Worm (Caenorhabditis elegans) whole organism, mixed stage, embryonic: Measurements from ENCODE around the gene ppm-1.D.

Experiments used
- M03D4.4 ChIP-seq: sonication (generic microtip); optimal IDR thresholded peaks from 2 replicates; lab custom pipeline; 2017; ENCODE audit warnings: mild to moderate bottlenecking, missing genetic modification characterization, missing compliant biosample characterization
- bed-3 ChIP-seq: fragments of 200-800 bp; sonication (Bioruptor generic); optimal IDR thresholded peaks from 3 replicates; lab custom pipeline; 2018; ENCODE audit warnings: mild to moderate bottlenecking, missing genetic modification characterization, moderate library complexity, missing compliant biosample characterization
- blmp-1 ChIP-seq: fragments of 150-350 bp; optimal IDR thresholded peaks from 2 replicates; lab custom pipeline; 2014; ENCODE audit warnings: missing biosample characterization, missing genetic modification characterization
- ceh-39 ChIP-seq: fragments of 150-350 bp; optimal IDR thresholded peaks from 2 replicates; lab custom pipeline; 2014; ENCODE audit warnings: missing biosample characterization, missing genetic modification characterization
- ceh-43 ChIP-seq: fragments of 200-800 bp; sonication (Bioruptor generic); optimal IDR thresholded peaks from 2 replicates; lab custom pipeline; 2018; ENCODE audit warnings: mild to moderate bottlenecking, missing genetic modification characterization, moderate library complexity, missing compliant biosample characterization
- ceh-83 ChIP-seq: fragments of 200-800 bp; sonication (Bioruptor generic); optimal IDR thresholded peaks from 2 replicates; lab custom pipeline; 2018; ENCODE audit warnings: mild to moderate bottlenecking, missing genetic modification characterization, missing compliant biosample characterization
- ces-1 ChIP-seq: fragments of 150-350 bp; optimal IDR thresholded peaks from 2 replicates; lab custom pipeline; 2014; ENCODE audit warnings: missing biosample characterization, missing genetic modification reagents, missing genetic modification characterization
- cnd-1 ChIP-seq: fragments of 200-800 bp; sonication (Bioruptor generic); optimal IDR thresholded peaks from 2 replicates; lab custom pipeline; 2018; ENCODE audit warnings: mild to moderate bottlenecking, missing genetic modification characterization, missing compliant biosample characterization
- drap-1 ChIP-seq: fragments of 200-800 bp; sonication (Bioruptor generic); optimal IDR thresholded peaks from 3 replicates; lab custom pipeline; 2018; ENCODE audit warnings: mild to moderate bottlenecking, missing genetic modification characterization, missing compliant biosample characterization
- elt-1 ChIP-seq: sonication (generic microtip); optimal IDR thresholded peaks from 2 replicates; lab custom pipeline; 2017; ENCODE audit warnings: missing genetic modification characterization, mild to moderate bottlenecking, missing compliant biosample characterization, antibody characterized with exemption, moderate library complexity, borderline replicate concordance; ENCODE audit not compliant: insufficient read depth
- elt-3 ChIP-seq: fragments of 150-350 bp; optimal IDR thresholded peaks from 2 replicates; lab custom pipeline; 2014; ENCODE audit warnings: missing biosample characterization, missing genetic modification characterization
- flh-1 ChIP-seq: fragments of 200-800 bp; sonication (Bioruptor generic); optimal IDR thresholded peaks from 2 replicates; lab custom pipeline; 2018; ENCODE audit warnings: mild to moderate bottlenecking, missing genetic modification characterization, moderate library complexity, missing compliant biosample characterization
- ham-2 ChIP-seq: fragments of 200-800 bp; sonication (Bioruptor generic); optimal IDR thresholded peaks from 2 replicates; lab custom pipeline; 2018; ENCODE audit warnings: mild to moderate bottlenecking, missing genetic modification characterization, missing compliant biosample characterization
- hlh-1 ChIP-seq: fragments of 150-350 bp; optimal IDR thresholded peaks from 2 replicates; lab custom pipeline; 2014; ENCODE audit warnings: missing biosample characterization, missing genetic modification reagents, missing genetic modification characterization
- lin-13 ChIP-seq: fragments of 150-350 bp; optimal IDR thresholded peaks from 2 replicates; lab custom pipeline; 2014; ENCODE audit warnings: missing biosample characterization, missing genetic modification characterization
- lin-32 ChIP-seq: fragments of 200-800 bp; sonication (Bioruptor generic); optimal IDR thresholded peaks from 2 replicates; lab custom pipeline; 2018; ENCODE audit warnings: mild to moderate bottlenecking, missing genetic modification characterization, missing compliant biosample characterization
- lsy-2 ChIP-seq: fragments of 150-350 bp; optimal IDR thresholded peaks from 2 replicates; lab custom pipeline; 2014; ENCODE audit warnings: missing biosample characterization, missing genetic modification characterization
- mab-5 ChIP-seq: fragments of 150-350 bp; optimal IDR thresholded peaks from 2 replicates; lab custom pipeline; 2014; ENCODE audit warnings: missing biosample characterization, missing genetic modification characterization
- mep-1 ChIP-seq: fragments of 150-350 bp; optimal IDR thresholded peaks from 2 replicates; lab custom pipeline; 2017; ENCODE audit warnings: missing biosample characterization, missing genetic modification reagents, missing genetic modification characterization, inconsistent platforms
- mls-2 ChIP-seq: sonication (generic microtip); optimal IDR thresholded peaks from 2 replicates; lab custom pipeline; 2016; ENCODE audit warnings: mild to moderate bottlenecking, missing genetic modification characterization, moderate library complexity, missing compliant biosample characterization
- nhr-12 ChIP-seq: fragments of 150-350 bp; optimal IDR thresholded peaks from 2 replicates; lab custom pipeline; 2014; ENCODE audit warnings: missing biosample characterization, missing genetic modification characterization
- nhr-2 ChIP-seq: fragments of 150-350 bp; optimal IDR thresholded peaks from 2 replicates; lab custom pipeline; 2014; ENCODE audit warnings: missing biosample characterization, missing genetic modification characterization
- nhr-237 ChIP-seq: fragments of 150-350 bp; optimal IDR thresholded peaks from 2 replicates; lab custom pipeline; 2014; ENCODE audit warnings: missing biosample characterization, missing genetic modification characterization
- nhr-28 ChIP-seq: fragments of 150-350 bp; optimal IDR thresholded peaks from 2 replicates; lab custom pipeline; 2014; ENCODE audit warnings: missing biosample characterization, missing genetic modification characterization
- nhr-76 ChIP-seq: sonication (generic microtip); optimal IDR thresholded peaks from 2 replicates; lab custom pipeline; 2017; ENCODE audit warnings: missing biosample characterization, missing genetic modification characterization
- pha-4 ChIP-seq: fragments of 150-350 bp; optimal IDR thresholded peaks from 2 replicates; lab custom pipeline; 2018; ENCODE audit warnings: missing biosample characterization, missing genetic modification reagents, missing genetic modification characterization
- sem-2 ChIP-seq: fragments of 200-800 bp; sonication (Bioruptor generic); optimal IDR thresholded peaks from 2 replicates; lab custom pipeline; 2018; ENCODE audit warnings: mild to moderate bottlenecking, missing genetic modification characterization, missing compliant biosample characterization
- sptf-1 ChIP-seq: sonication (generic microtip); optimal IDR thresholded peaks from 2 replicates; lab custom pipeline; 2017; ENCODE audit warnings: mild to moderate bottlenecking, missing genetic modification characterization, moderate library complexity, missing compliant biosample characterization
- tbx-8 ChIP-seq: fragments of 200-800 bp; sonication (Bioruptor generic); optimal IDR thresholded peaks from 2 replicates; lab custom pipeline; 2018; ENCODE audit warnings: mild to moderate bottlenecking, missing genetic modification characterization, moderate library complexity, missing compliant biosample characterization
- unc-120 ChIP-seq: sonication (generic microtip); optimal IDR thresholded peaks from 2 replicates; lab custom pipeline; 2017; ENCODE audit warnings: missing genetic modification characterization, missing compliant biosample characterization; ENCODE audit not compliant: poor library complexity, severe bottlenecking
- unc-39 ChIP-seq: fragments of 150-350 bp; optimal IDR thresholded peaks from 2 replicates; lab custom pipeline; 2014; ENCODE audit warnings: missing biosample characterization, missing genetic modification characterization
- unc-62 ChIP-seq: fragments of 150-350 bp; optimal IDR thresholded peaks from 2 replicates; lab custom pipeline; 2014; ENCODE audit warnings: missing biosample characterization, missing genetic modification reagents, missing genetic modification characterization
- zip-8 ChIP-seq: fragments of 150-350 bp; optimal IDR thresholded peaks from 2 replicates; lab custom pipeline; 2014; ENCODE audit warnings: missing biosample characterization, missing genetic modification characterization

Gene ppm-1.D

ce11 chrIII:2310996-2311395 lies 20.4 kb upstream of the ppm-1.D start:
- TF ChIP-seq mep-1 (tag; lab: Kevin White, UChicago) (no peak), hlh-1 (tag; lab: Kevin White, UChicago) (no peak), mab-5 (tag; lab: Kevin White, UChicago) (no peak), sptf-1 (tag; lab: Kevin White, UChicago) (no peak), nhr-28 (tag; lab: Kevin White, UChicago) (no peak), nhr-76 (no peak), M03D4.4 (tag; lab: Kevin White, UChicago) (no peak), lin-13 (tag; lab: Kevin White, UChicago) (no peak), ceh-83 (no peak), drap-1 (GFP tag; lab: Kevin White, UChicago) (no peak), lin-32 (GFP tag; lab: Kevin White, UChicago) (no peak), ceh-43 (GFP tag; lab: Kevin White, UChicago) (no peak), mls-2 (no peak), ham-2 (GFP tag; lab: Kevin White, UChicago) (no peak), cnd-1 (no peak), elt-3 (tag; lab: Kevin White, UChicago) (no peak), unc-39 (no peak), ces-1 (GFP tag; lab: Kevin White, UChicago) (no peak)

DNA sequence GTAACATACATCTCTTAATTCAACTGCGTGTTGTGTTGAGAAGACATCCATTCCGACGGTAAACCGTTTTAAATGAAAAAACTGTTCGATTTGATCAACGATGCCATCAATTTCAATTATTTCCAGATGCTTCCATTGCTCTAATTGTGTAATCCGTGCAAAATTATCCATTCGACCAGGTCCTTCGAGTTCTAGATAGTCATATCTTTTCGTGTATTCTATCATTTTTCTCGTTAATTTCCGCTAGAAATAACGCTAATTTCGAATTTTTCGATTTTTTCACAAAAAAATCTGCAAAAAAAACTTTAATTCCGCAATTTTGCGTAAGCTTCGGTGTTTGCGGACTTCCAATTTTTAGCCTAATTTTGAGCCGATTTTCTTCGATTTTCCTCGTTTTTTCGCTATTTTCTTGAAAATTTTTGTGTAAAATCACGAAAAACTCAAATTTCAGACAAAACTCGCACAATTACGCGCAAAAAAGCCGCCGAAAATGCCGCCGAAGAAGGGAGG lies 17.3 kb upstream of the ppm-1.D start, which contains the start of the genes fbxa-66 and iffb-1:
TSS of gene fbxa-66 (minus strand) at position 51 of the 510 bp plus-strand sequence.
TSS of gene iffb-1 (plus strand) at position 452 of the 510 bp plus-strand sequence.
- TF ChIP-seq ces-1 (GFP tag; lab: Kevin White, UChicago) (peak; percentile 44), nhr-12 (no peak)

ce11 chrIII:2314678-2315077 lies 16.7 kb upstream of the ppm-1.D start:
- TF ChIP-seq lin-13 (tag; lab: Kevin White, UChicago) (no peak), unc-62 (no peak), unc-120 (no peak), hlh-1 (tag; lab: Kevin White, UChicago) (no peak), flh-1 (GFP tag; lab: Kevin White, UChicago) (no peak), elt-1 (tag; lab: Kevin White, UChicago) (no peak), ceh-83 (no peak), sptf-1 (tag; lab: Kevin White, UChicago) (no peak), zip-8 (tag; lab: Kevin White, UChicago) (no peak), lin-32 (GFP tag; lab: Kevin White, UChicago) (no peak), sem-2 (GFP tag; lab: Kevin White, UChicago) (no peak)

DNA sequence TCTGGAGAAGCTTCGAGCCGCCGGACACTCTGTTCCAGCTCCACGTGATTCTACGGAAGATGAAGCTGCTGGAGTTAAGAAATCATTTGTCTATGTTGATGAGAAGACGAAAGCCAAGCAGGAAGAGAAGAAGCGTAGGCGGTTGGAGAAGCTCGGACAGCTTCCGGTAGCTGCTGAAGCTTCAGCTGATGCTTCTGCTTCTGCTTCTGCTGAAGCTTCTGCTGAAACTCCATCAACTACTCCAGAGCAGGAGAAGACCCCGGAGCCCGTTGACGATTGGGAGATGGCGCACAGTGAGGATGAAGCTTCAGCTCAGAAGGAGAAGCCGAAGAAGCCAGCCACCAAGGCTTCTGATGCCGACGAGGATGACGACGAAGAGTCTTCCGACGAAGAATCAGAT lies 14.9 kb upstream of the ppm-1.D start:
- TF ChIP-seq mep-1 (tag; lab: Kevin White, UChicago) (no peak), nhr-237 (tag; lab: Kevin White, UChicago) (no peak)

DNA sequence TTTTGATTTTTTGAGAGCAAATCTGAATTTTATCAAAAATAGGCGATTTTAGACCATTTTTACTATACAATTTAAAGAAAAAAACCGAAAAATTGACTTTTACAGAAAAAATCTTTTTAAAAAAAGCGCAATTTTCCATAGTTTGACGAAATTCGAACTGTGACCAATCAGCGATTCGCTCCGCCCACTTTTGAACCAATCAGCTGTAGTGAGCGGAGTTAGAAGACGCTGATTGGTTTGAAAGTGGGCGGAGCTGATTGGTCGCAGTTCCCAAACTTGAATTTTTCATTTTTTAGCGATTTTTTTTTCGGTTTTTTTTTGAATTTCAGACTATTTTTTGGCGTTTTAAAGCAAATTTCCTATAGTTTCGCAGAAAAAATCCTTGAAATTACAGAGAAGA lies 6.7 kb upstream of the ppm-1.D start:
- TF ChIP-seq unc-120: no peak
- no peak for TF ChIP-seq sem-2 (GFP tag; lab: Kevin White, UChicago)
- no peak for TF ChIP-seq lin-32 (GFP tag; lab: Kevin White, UChicago)
- TF ChIP-seq ces-1 (GFP tag; lab: Kevin White, UChicago): no peak
- no peak for TF ChIP-seq blmp-1
- TF ChIP-seq cnd-1: no peak
- TF ChIP-seq lin-13 (tag; lab: Kevin White, UChicago): no peak
- no peak for TF ChIP-seq ham-2 (GFP tag; lab: Kevin White, UChicago)
- no peak for TF ChIP-seq bed-3 (GFP tag; lab: Kevin White, UChicago)
- TF ChIP-seq unc-39: no peak
- TF ChIP-seq mls-2: no peak
- no peak for TF ChIP-seq elt-1 (tag; lab: Kevin White, UChicago)
- no peak for TF ChIP-seq ceh-83
- TF ChIP-seq M03D4.4 (tag; lab: Kevin White, UChicago): no peak
- TF ChIP-seq ceh-39 (tag; lab: Kevin White, UChicago): no peak

DNA sequence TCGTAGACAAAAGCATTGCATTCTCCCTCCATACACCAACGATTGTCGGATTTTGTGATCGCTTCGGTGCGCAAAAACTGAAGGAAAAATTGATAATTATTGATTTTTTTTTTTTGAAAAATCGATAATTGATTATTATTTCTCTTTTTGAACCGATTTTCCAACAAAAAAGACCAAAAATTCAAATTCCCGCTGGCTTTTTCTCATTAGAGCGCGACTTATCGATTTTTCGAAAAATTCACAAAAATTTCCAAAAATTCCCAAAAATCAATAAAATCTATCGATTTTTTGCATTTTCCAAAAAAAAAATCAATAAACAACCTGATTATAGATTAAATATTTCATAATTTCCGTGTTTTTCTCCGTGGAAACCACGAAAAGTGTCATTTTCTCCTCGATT lies 2.8 kb upstream of the ppm-1.D start:
- TF ChIP-seq ces-1 (GFP tag; lab: Kevin White, UChicago) (no peak), sptf-1 (tag; lab: Kevin White, UChicago) (no peak), sem-2 (GFP tag; lab: Kevin White, UChicago) (no peak), mls-2 (no peak), ham-2 (GFP tag; lab: Kevin White, UChicago) (no peak), pha-4 (tag; lab: Kevin White, UChicago) (no peak), lsy-2 (tag; lab: Kevin White, UChicago) (no peak), hlh-1 (tag; lab: Kevin White, UChicago) (no peak), blmp-1 (no peak), lin-13 (tag; lab: Kevin White, UChicago) (no peak), ceh-43 (GFP tag; lab: Kevin White, UChicago) (no peak), tbx-8 (GFP tag; lab: Kevin White, UChicago) (no peak), drap-1 (GFP tag; lab: Kevin White, UChicago) (no peak), flh-1 (GFP tag; lab: Kevin White, UChicago) (no peak), zip-8 (tag; lab: Kevin White, UChicago) (no peak), mab-5 (tag; lab: Kevin White, UChicago) (no peak), nhr-2 (tag; lab: Kevin White, UChicago) (no peak), nhr-237 (tag; lab: Kevin White, UChicago) (no peak)
